Fruit fly (Drosophila melanogaster) whole organism, embryonic: ENCODE results near the gene CG10286.
A peak's percentile ranks its signal among the peaks of the same experiment; 100 is the strongest.

Source experiments
- Atf-2 ChIP-seq: fragments of 200-800 bp; sonication (Bioruptor generic); optimal IDR thresholded peaks from 2 replicates; lab custom pipeline; 2016; ENCODE audit warnings: missing biosample characterization, missing genetic modification characterization
- B-H1 ChIP-seq: fragments of 200-800 bp; sonication (Bioruptor generic); IDR thresholded peaks from 3 replicates; pipeline ENCODE4 v1.3.6; 2022; ENCODE audit warnings: missing biosample characterization, missing genetic modification characterization
- CG10267 ChIP-seq: fragments of 200-800 bp; sonication (Bioruptor generic); optimal IDR thresholded peaks from 2 replicates; lab custom pipeline; 2018; ENCODE audit warnings: missing biosample characterization, mild to moderate bottlenecking, missing genetic modification characterization, moderate library complexity
- CG10979 ChIP-seq: fragments of 200-800 bp; sonication (Bioruptor generic); optimal IDR thresholded peaks from 2 replicates; lab custom pipeline; 2018; ENCODE audit warnings: missing biosample characterization, mild to moderate bottlenecking, missing genetic modification characterization, moderate library complexity
- CG11085 ChIP-seq: fragments of 200-800 bp; sonication (Bioruptor generic); IDR thresholded peaks from 2 replicates; pipeline ENCODE4 v1.3.6; 2022; ENCODE audit warnings: missing biosample characterization, missing genetic modification characterization
- CG11696 ChIP-seq: fragments of 200-800 bp; sonication (Bioruptor generic); IDR thresholded peaks from 2 replicates; pipeline ENCODE4 v1.3.6; 2022; ENCODE audit warnings: missing biosample characterization, missing genetic modification characterization
- CG12219 ChIP-seq: fragments of 200-800 bp; sonication (Bioruptor generic); optimal IDR thresholded peaks from 3 replicates; lab custom pipeline; 2018; ENCODE audit warnings: missing biosample characterization, mild to moderate bottlenecking, missing genetic modification characterization
- CG12299 ChIP-seq: fragments of 200-800 bp; sonication (Bioruptor generic); optimal IDR thresholded peaks from 2 replicates; lab custom pipeline; 2018; ENCODE audit warnings: missing biosample characterization, mild to moderate bottlenecking, missing genetic modification characterization
- CG12942 ChIP-seq: fragments of 200-800 bp; sonication (Bioruptor generic); optimal IDR thresholded peaks from 3 replicates; lab custom pipeline; 2016; ENCODE audit warnings: missing biosample characterization, missing genetic modification characterization
- CG15269 ChIP-seq: fragments of 200-800 bp; sonication (Bioruptor generic); optimal IDR thresholded peaks from 2 replicates; lab custom pipeline; 2018; ENCODE audit warnings: missing biosample characterization, mild to moderate bottlenecking, missing genetic modification characterization, moderate library complexity
- CG15514 ChIP-seq: fragments of 200-800 bp; sonication (Bioruptor generic); optimal IDR thresholded peaks from 3 replicates; lab custom pipeline; 2017; ENCODE audit warnings: missing biosample characterization, missing genetic modification characterization, mild to moderate bottlenecking, moderate library complexity, missing genetic modification reagents
- CG17802 ChIP-seq: fragments of 200-800 bp; sonication (Bioruptor generic); optimal IDR thresholded peaks from 2 replicates; lab custom pipeline; 2018; ENCODE audit warnings: missing biosample characterization, mild to moderate bottlenecking, missing genetic modification characterization, moderate library complexity
- CG2120 ChIP-seq: fragments of 200-800 bp; sonication (Bioruptor generic); optimal IDR thresholded peaks from 3 replicates; lab custom pipeline; 2016; ENCODE audit warnings: missing biosample characterization, missing genetic modification characterization
- CG31388 ChIP-seq: fragments of 200-800 bp; sonication (Bioruptor generic); optimal IDR thresholded peaks from 2 replicates; lab custom pipeline; 2016; ENCODE audit warnings: missing biosample characterization, missing genetic modification characterization
- CG3838 ChIP-seq: fragments of 200-800 bp; sonication (Bioruptor generic); optimal IDR thresholded peaks from 3 replicates; lab custom pipeline; 2016; ENCODE audit warnings: missing biosample characterization, missing genetic modification characterization
- CG4328 ChIP-seq: fragments of 200-800 bp; sonication (Bioruptor generic); optimal IDR thresholded peaks from 3 replicates; lab custom pipeline; 2017; ENCODE audit warnings: missing biosample characterization, missing genetic modification reagents, missing genetic modification characterization
- CG4360 ChIP-seq: fragments of 200-800 bp; sonication (Bioruptor generic); IDR thresholded peaks from 2 replicates; pipeline ENCODE4 v1.3.6; 2022; ENCODE audit warnings: missing biosample characterization, missing genetic modification characterization
- CG4820 ChIP-seq: fragments of 200-800 bp; sonication (Bioruptor generic); optimal IDR thresholded peaks from 3 replicates; lab custom pipeline; 2016; ENCODE audit warnings: missing biosample characterization, missing genetic modification characterization
- CG6654 ChIP-seq: fragments of 200-800 bp; sonication (Bioruptor generic); optimal IDR thresholded peaks from 2 replicates; lab custom pipeline; 2017; ENCODE audit warnings: missing biosample characterization, mild to moderate bottlenecking, missing genetic modification characterization
- CG8290 ChIP-seq, 3 experiments: fragments of 200-800 bp; sonication (Bioruptor generic); optimal IDR thresholded peaks; 2 replicates each; lab custom pipeline; 2016 to 2019; ENCODE audit warnings: missing biosample characterization in 3 of 3, missing genetic modification characterization in 3 of 3, mild to moderate bottlenecking in 2 of 3, moderate library complexity in 1 of 3
- CG8765 ChIP-seq: fragments of 200-800 bp; sonication (Bioruptor generic); IDR thresholded peaks from 2 replicates; pipeline ENCODE4 v1.3.6; 2022; ENCODE audit warnings: missing biosample characterization, missing genetic modification characterization
- CG9876 ChIP-seq: fragments of 200-800 bp; sonication (Bioruptor generic); optimal IDR thresholded peaks from 2 replicates; lab custom pipeline; 2016; ENCODE audit warnings: missing biosample characterization, missing genetic modification characterization
- D19B ChIP-seq: fragments of 200-800 bp; sonication (Bioruptor generic); optimal IDR thresholded peaks from 2 replicates; lab custom pipeline; 2017; ENCODE audit warnings: missing biosample characterization, mild to moderate bottlenecking, missing genetic modification characterization
- Dad ChIP-seq: fragments of 200-800 bp; sonication (Bioruptor generic); optimal IDR thresholded peaks from 3 replicates; lab custom pipeline; 2016; ENCODE audit warnings: missing biosample characterization, missing genetic modification characterization
- Dek ChIP-seq: fragments of 200-800 bp; sonication (Bioruptor generic); optimal IDR thresholded peaks from 3 replicates; lab custom pipeline; 2019; ENCODE audit warnings: missing biosample characterization, mild to moderate bottlenecking, missing genetic modification characterization, moderate library complexity
- Doc3 ChIP-seq: fragments of 200-800 bp; sonication (Bioruptor generic); IDR thresholded peaks from 3 replicates; pipeline ENCODE4 v1.3.6; 2022; ENCODE audit warnings: missing biosample characterization, missing genetic modification characterization; ENCODE audit not compliant: partially characterized antibody
- ERR ChIP-seq: fragments of 200-800 bp; sonication (Bioruptor generic); optimal IDR thresholded peaks from 2 replicates; lab custom pipeline; 2016; ENCODE audit warnings: missing biosample characterization, missing genetic modification characterization
- HmgD ChIP-seq: fragments of 200-800 bp; sonication (Bioruptor generic); optimal IDR thresholded peaks from 3 replicates; lab custom pipeline; 2016; ENCODE audit warnings: missing biosample characterization, missing genetic modification characterization
- Hr51 ChIP-seq, 2 experiments: fragments of 200-800 bp; sonication (Bioruptor generic); optimal IDR thresholded peaks; 2 replicates in 1 of 2; 3 replicates in 1 of 2; lab custom pipeline; 2016 to 2018; ENCODE audit warnings: missing biosample characterization in 2 of 2, missing genetic modification characterization in 2 of 2, mild to moderate bottlenecking in 1 of 2, moderate library complexity in 1 of 2
- Neu2 ChIP-seq: fragments of 200-800 bp; sonication (Bioruptor generic); optimal IDR thresholded peaks from 3 replicates; lab custom pipeline; 2016; ENCODE audit warnings: missing biosample characterization, missing genetic modification characterization, borderline replicate concordance
- Nf-YB ChIP-seq: fragments of 200-800 bp; sonication (Bioruptor generic); optimal IDR thresholded peaks from 3 replicates; lab custom pipeline; 2019; ENCODE audit warnings: missing biosample characterization, mild to moderate bottlenecking, missing genetic modification characterization, moderate library complexity
- NfI ChIP-seq: fragments of 200-800 bp; sonication (Bioruptor generic); optimal IDR thresholded peaks from 3 replicates; lab custom pipeline; 2018; ENCODE audit warnings: missing biosample characterization, mild to moderate bottlenecking, missing genetic modification characterization, moderate library complexity
- ara ChIP-seq: fragments of 200-800 bp; sonication (Bioruptor generic); IDR thresholded peaks from 2 replicates; pipeline ENCODE4 v1.3.6; 2022; ENCODE audit warnings: missing biosample characterization, missing genetic modification characterization
- bigmax ChIP-seq: fragments of 200-800 bp; sonication (Bioruptor generic); optimal IDR thresholded peaks from 2 replicates; lab custom pipeline; 2018; ENCODE audit warnings: missing biosample characterization, mild to moderate bottlenecking, missing genetic modification characterization
- cas ChIP-seq: fragments of 200-800 bp; sonication (Bioruptor generic); IDR thresholded peaks from 2 replicates; pipeline ENCODE4 v1.3.6; 2022; ENCODE audit warnings: missing biosample characterization, missing genetic modification characterization
- croc ChIP-seq: fragments of 200-800 bp; sonication (Bioruptor generic); conservative IDR thresholded peaks from 3 replicates; pipeline ENCODE4 v1.3.6; 2022; ENCODE audit warnings: missing biosample characterization, missing genetic modification characterization
- disco-r ChIP-seq: fragments of 200-800 bp; sonication (Bioruptor generic); optimal IDR thresholded peaks from 2 replicates; lab custom pipeline; 2016; ENCODE audit warnings: missing biosample characterization, missing genetic modification characterization
- dmrt99B ChIP-seq: fragments of 200-800 bp; sonication (Bioruptor generic); optimal IDR thresholded peaks from 2 replicates; lab custom pipeline; 2018; ENCODE audit warnings: missing biosample characterization, mild to moderate bottlenecking, missing genetic modification characterization, moderate library complexity
- emc ChIP-seq: fragments of 200-800 bp; sonication (Bioruptor generic); optimal IDR thresholded peaks from 2 replicates; lab custom pipeline; 2016; ENCODE audit warnings: missing biosample characterization, missing genetic modification characterization
- en ChIP-seq: fragments of 200-800 bp; sonication (Bioruptor generic); optimal IDR thresholded peaks from 2 replicates; lab custom pipeline; 2016; ENCODE audit warnings: missing biosample characterization, missing genetic modification characterization
- eve ChIP-seq, 2 experiments: fragments of >200 bp; optimal IDR thresholded peaks; 2 replicates each; lab custom pipeline; 2017; ENCODE audit warnings: missing biosample characterization in 2 of 2, missing genetic modification characterization in 2 of 2
- exex ChIP-seq: fragments of 200-800 bp; sonication (Bioruptor generic); optimal IDR thresholded peaks from 4 replicates; lab custom pipeline; 2018; ENCODE audit warnings: missing biosample characterization, mild to moderate bottlenecking, missing genetic modification characterization, moderate library complexity
- eyg ChIP-seq: fragments of 200-800 bp; sonication (Bioruptor generic); optimal IDR thresholded peaks from 3 replicates; lab custom pipeline; 2016; ENCODE audit warnings: missing biosample characterization, missing genetic modification characterization
- fd3F ChIP-seq: fragments of 200-800 bp; sonication (Bioruptor generic); optimal IDR thresholded peaks from 2 replicates; lab custom pipeline; 2018; ENCODE audit warnings: missing biosample characterization, mild to moderate bottlenecking, missing genetic modification characterization, moderate library complexity
- ham ChIP-seq: fragments of 200-800 bp; sonication (Bioruptor generic); IDR thresholded peaks from 2 replicates; pipeline ENCODE4 v1.3.6; 2022; ENCODE audit warnings: missing biosample characterization, missing genetic modification characterization
- lilli ChIP-seq: fragments of 200-800 bp; sonication (Bioruptor generic); optimal IDR thresholded peaks from 3 replicates; lab custom pipeline; 2016; ENCODE audit warnings: missing biosample characterization, missing genetic modification characterization
- rib ChIP-seq: fragments of 200-800 bp; sonication (Bioruptor generic); IDR thresholded peaks from 2 replicates; pipeline ENCODE4 v1.3.6; 2022; ENCODE audit warnings: missing biosample characterization, missing genetic modification characterization
- slou ChIP-seq: fragments of 200-800 bp; sonication (Bioruptor generic); optimal IDR thresholded peaks from 3 replicates; lab custom pipeline; 2016; ENCODE audit warnings: missing biosample characterization, missing genetic modification characterization

Gene CG10286

dm6 chr3R:6410412-6411225 is 41.9 kb downstream of the CG10286 start (continued):
- TF ChIP-seq Nf-YB (GFP tag; lab: Kevin White, UChicago): peak; percentile 76
- peak; percentile 87 for TF ChIP-seq NfI (GFP tag; lab: Kevin White, UChicago)
- TF ChIP-seq CG2120 (GFP tag; lab: Kevin White, UChicago): peak; percentile 92
- peak; percentile 47 for TF ChIP-seq exex (tag; lab: Kevin White, UChicago)
- peak; percentile 20 for TF ChIP-seq Neu2 (GFP tag; lab: Kevin White, UChicago)
- peak; percentile 68 for TF ChIP-seq eyg (GFP tag; lab: Kevin White, UChicago)
- TF ChIP-seq cas (GFP tag; lab: Robert Waterston, UW): no peak
- peak; percentile 89 for TF ChIP-seq CG10979 (tag; lab: Kevin White, UChicago)
- TF ChIP-seq ara: peak; percentile 63; the same call in 1 of the 2 replicates
- TF ChIP-seq CG8765 (GFP tag; lab: Robert Waterston, UW): peak; percentile 37; the same call in 1 of the 2 replicates
- peak; percentile 72 for TF ChIP-seq CG31388 (GFP tag; lab: Kevin White, UChicago)
- peak; percentile 54 for TF ChIP-seq CG15514 (GFP tag; lab: Kevin White, UChicago)
- peak; percentile 65 for TF ChIP-seq slou (GFP tag; lab: Kevin White, UChicago)
- TF ChIP-seq CG4360: peak; percentile 47
- TF ChIP-seq CG11085 (GFP tag; lab: Robert Waterston, UW): 0 out of 2 replicates have a peak, but pooled peaks have one; percentile 36
- no peak for TF ChIP-seq HmgD (GFP tag; lab: Kevin White, UChicago)
- peak; percentile 81 for TF ChIP-seq CG4820 (GFP tag; lab: Kevin White, UChicago)
- peak; percentile 41 for TF ChIP-seq ERR (GFP tag; lab: Kevin White, UChicago)
- TF ChIP-seq croc (GFP tag; lab: Robert Waterston, UW): peak; percentile 64
- TF ChIP-seq fd3F: peak; percentile 83
- peak; percentile 95 for TF ChIP-seq dmrt99B (tag; lab: Kevin White, UChicago)
- no peak for TF ChIP-seq Doc3 (GFP tag; lab: Robert Waterston, UW)
- TF ChIP-seq CG10267 (tag; lab: Kevin White, UChicago): peak; percentile 83
- TF ChIP-seq CG15269 (tag; lab: Kevin White, UChicago): peak; percentile 89
- peak; percentile 90 for TF ChIP-seq lilli (GFP tag; lab: Kevin White, UChicago)
- TF ChIP-seq rib (GFP tag; lab: Robert Waterston, UW): no peak
- TF ChIP-seq D19B (GFP tag; lab: Kevin White, UChicago): peak; percentile 80
- TF ChIP-seq CG9876 (GFP tag; lab: Kevin White, UChicago): peak; percentile 46
- peak; percentile 96 for TF ChIP-seq CG11696 (GFP tag; lab: Robert Waterston, UW)
- peak; percentile 88 for TF ChIP-seq CG12219
- TF ChIP-seq en (GFP tag; lab: Kevin White, UChicago): peak; percentile 65
- TF ChIP-seq CG6654: peak; percentile 68
- TF ChIP-seq CG12942: peak; percentile 45
- peak; percentile 62 for TF ChIP-seq Dad
- peak; percentile 65 for TF ChIP-seq CG17802 (tag; lab: Kevin White, UChicago)
- TF ChIP-seq disco-r (GFP tag; lab: Kevin White, UChicago): peak; percentile 73
- peak; percentile 31 to 93 for TF ChIP-seq Hr51 (GFP tag; optimal IDR thresholded peaks at IDR 0.05; lab: Kevin White, UChicago)
- peak; percentile 85 for TF ChIP-seq Atf-2 (GFP tag; lab: Kevin White, UChicago)
- TF ChIP-seq eve (GFP tag; optimal IDR thresholded peaks at IDR 0.05; lab: Kevin White, UChicago): peak in 1 of 2 experiments; percentile 98
- no peak for TF ChIP-seq bigmax (GFP tag; lab: Kevin White, UChicago)
- TF ChIP-seq emc (GFP tag; lab: Kevin White, UChicago): peak; percentile 56
- peak; percentile 46 for TF ChIP-seq B-H1
- TF ChIP-seq CG12299 (tag; lab: Kevin White, UChicago): peak; percentile 72
- TF ChIP-seq Dek (tag; lab: Kevin White, UChicago): peak; percentile 81
- TF ChIP-seq CG3838: peak; percentile 75
- 0 out of 2 replicates have a peak, but pooled peaks have one; percentile 57 for TF ChIP-seq ham (GFP tag; lab: Robert Waterston, UW)
- TF ChIP-seq CG8290 (GFP tag; optimal IDR thresholded peaks at IDR 0.05; lab: Kevin White, UChicago): peak; percentile 53
- peak in 1 of 2 experiments; percentile 81 for TF ChIP-seq CG8290 (tag; optimal IDR thresholded peaks at IDR 0.05; lab: Kevin White, UChicago)
- peak; percentile 72 for TF ChIP-seq CG4328
